Worm (Caenorhabditis elegans) whole organism, L3 larva: ENCODE data around the gene his-48.

Experiments
- elt-2 ChIP-seq: sonication (generic microtip); optimal IDR thresholded peaks from 2 replicates; lab custom pipeline; 2016; ENCODE audit warnings: missing genetic modification reagents, mild to moderate bottlenecking, missing genetic modification characterization, missing compliant biosample characterization
- jun-1 ChIP-seq: fragments of 150-350 bp; optimal IDR thresholded peaks from 2 replicates; lab custom pipeline; 2014; ENCODE audit warnings: missing biosample characterization, missing genetic modification reagents, missing genetic modification characterization
- nfya-1 ChIP-seq: sonication (generic microtip); optimal IDR thresholded peaks from 2 replicates; lab custom pipeline; 2017; ENCODE audit warnings: missing genetic modification characterization, mild to moderate bottlenecking, missing compliant biosample characterization, antibody characterized with exemption, moderate library complexity; ENCODE audit not compliant: insufficient read depth
- nhr-11 ChIP-seq: fragments of 150-350 bp; optimal IDR thresholded peaks from 2 replicates; lab custom pipeline; 2014; ENCODE audit warnings: missing biosample characterization, missing genetic modification characterization
- nhr-23 ChIP-seq: fragments of 150-350 bp; optimal IDR thresholded peaks from 2 replicates; lab custom pipeline; 2014; ENCODE audit warnings: missing biosample characterization, missing genetic modification reagents, missing genetic modification characterization
- nhr-28 ChIP-seq: fragments of 150-350 bp; optimal IDR thresholded peaks from 2 replicates; lab custom pipeline; 2014; ENCODE audit warnings: missing biosample characterization, missing genetic modification characterization
- nhr-76 ChIP-seq: fragments of 150-350 bp; sonication (generic microtip); optimal IDR thresholded peaks from 5 replicates; lab custom pipeline; 2014; ENCODE audit warnings: missing biosample characterization, missing genetic modification characterization
- snpc-4 ChIP-seq: fragments of 150-350 bp; optimal IDR thresholded peaks from 2 replicates; lab custom pipeline; 2014; ENCODE audit warnings: missing biosample characterization, missing genetic modification characterization
- tbx-2 ChIP-seq: sonication (generic microtip); optimal IDR thresholded peaks from 2 replicates; lab custom pipeline; 2016; ENCODE audit warnings: mild to moderate bottlenecking, missing genetic modification characterization, missing compliant biosample characterization
- ztf-11 ChIP-seq: fragments of 150-350 bp; optimal IDR thresholded peaks from 2 replicates; lab custom pipeline; 2014; ENCODE audit warnings: missing biosample characterization, missing genetic modification characterization

DNA sequence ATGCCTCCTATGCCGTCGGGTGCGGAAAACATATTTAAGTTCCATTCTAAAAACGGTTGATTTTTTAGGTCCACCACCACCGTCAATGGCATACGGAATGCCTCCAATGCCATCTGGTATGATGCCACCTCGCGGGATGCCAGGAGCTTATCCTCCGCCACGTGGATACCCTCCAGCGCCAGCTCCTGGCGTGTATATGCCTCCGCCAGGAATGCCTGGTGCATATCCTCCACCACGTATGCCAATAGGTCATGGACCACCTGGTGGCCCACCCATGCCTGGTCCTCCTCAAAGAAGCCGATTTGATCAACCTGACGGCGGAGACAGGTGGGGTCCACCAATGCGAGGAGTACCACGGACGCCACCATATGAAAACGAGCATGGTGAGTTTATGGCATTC, 13.1 kb upstream of the his-48 start:
- no peak for TF ChIP-seq nhr-76 (tag; lab: Kevin White, UChicago)
- no peak for TF ChIP-seq tbx-2 (tag; lab: Kevin White, UChicago)
- no peak for TF ChIP-seq jun-1 (tag; lab: Kevin White, UChicago)
- TF ChIP-seq snpc-4 (tag; lab: Kevin White, UChicago): no peak
- no peak for TF ChIP-seq elt-2 (tag; lab: Kevin White, UChicago)
- no peak for TF ChIP-seq nhr-28 (tag; lab: Kevin White, UChicago)
- TF ChIP-seq nhr-23 (tag; lab: Kevin White, UChicago): no peak
- TF ChIP-seq ztf-11 (tag; lab: Kevin White, UChicago): no peak
- TF ChIP-seq nfya-1 (tag; lab: Kevin White, UChicago): no peak
- TF ChIP-seq nhr-11 (tag; lab: Kevin White, UChicago): no peak
